Worm (Caenorhabditis elegans) whole organism, mixed stage, embryonic: ENCODE measurements around the gene clec-175.

ENCODE experiments used
- M03D4.4 ChIP-seq: sonication (generic microtip); optimal IDR thresholded peaks from 2 replicates; lab custom pipeline; 2017; ENCODE audit warnings: mild to moderate bottlenecking, missing genetic modification characterization, missing compliant biosample characterization
- bed-3 ChIP-seq: fragments of 200-800 bp; sonication (Bioruptor generic); optimal IDR thresholded peaks from 3 replicates; lab custom pipeline; 2018; ENCODE audit warnings: mild to moderate bottlenecking, missing genetic modification characterization, moderate library complexity, missing compliant biosample characterization
- blmp-1 ChIP-seq: fragments of 150-350 bp; optimal IDR thresholded peaks from 2 replicates; lab custom pipeline; 2014; ENCODE audit warnings: missing biosample characterization, missing genetic modification characterization
- ceh-39 ChIP-seq: fragments of 150-350 bp; optimal IDR thresholded peaks from 2 replicates; lab custom pipeline; 2014; ENCODE audit warnings: missing biosample characterization, missing genetic modification characterization
- ceh-43 ChIP-seq: fragments of 200-800 bp; sonication (Bioruptor generic); optimal IDR thresholded peaks from 2 replicates; lab custom pipeline; 2018; ENCODE audit warnings: mild to moderate bottlenecking, missing genetic modification characterization, moderate library complexity, missing compliant biosample characterization
- ceh-83 ChIP-seq: fragments of 200-800 bp; sonication (Bioruptor generic); optimal IDR thresholded peaks from 2 replicates; lab custom pipeline; 2018; ENCODE audit warnings: mild to moderate bottlenecking, missing genetic modification characterization, missing compliant biosample characterization
- ces-1 ChIP-seq: fragments of 150-350 bp; optimal IDR thresholded peaks from 2 replicates; lab custom pipeline; 2014; ENCODE audit warnings: missing biosample characterization, missing genetic modification reagents, missing genetic modification characterization
- cnd-1 ChIP-seq: fragments of 200-800 bp; sonication (Bioruptor generic); optimal IDR thresholded peaks from 2 replicates; lab custom pipeline; 2018; ENCODE audit warnings: mild to moderate bottlenecking, missing genetic modification characterization, missing compliant biosample characterization
- drap-1 ChIP-seq: fragments of 200-800 bp; sonication (Bioruptor generic); optimal IDR thresholded peaks from 3 replicates; lab custom pipeline; 2018; ENCODE audit warnings: mild to moderate bottlenecking, missing genetic modification characterization, missing compliant biosample characterization
- elt-1 ChIP-seq: sonication (generic microtip); optimal IDR thresholded peaks from 2 replicates; lab custom pipeline; 2017; ENCODE audit warnings: missing genetic modification characterization, mild to moderate bottlenecking, missing compliant biosample characterization, antibody characterized with exemption, moderate library complexity, borderline replicate concordance; ENCODE audit not compliant: insufficient read depth
- elt-3 ChIP-seq: fragments of 150-350 bp; optimal IDR thresholded peaks from 2 replicates; lab custom pipeline; 2014; ENCODE audit warnings: missing biosample characterization, missing genetic modification characterization
- flh-1 ChIP-seq: fragments of 200-800 bp; sonication (Bioruptor generic); optimal IDR thresholded peaks from 2 replicates; lab custom pipeline; 2018; ENCODE audit warnings: mild to moderate bottlenecking, missing genetic modification characterization, moderate library complexity, missing compliant biosample characterization
- ham-2 ChIP-seq: fragments of 200-800 bp; sonication (Bioruptor generic); optimal IDR thresholded peaks from 2 replicates; lab custom pipeline; 2018; ENCODE audit warnings: mild to moderate bottlenecking, missing genetic modification characterization, missing compliant biosample characterization
- hlh-1 ChIP-seq: fragments of 150-350 bp; optimal IDR thresholded peaks from 2 replicates; lab custom pipeline; 2014; ENCODE audit warnings: missing biosample characterization, missing genetic modification reagents, missing genetic modification characterization
- lin-32 ChIP-seq: fragments of 200-800 bp; sonication (Bioruptor generic); optimal IDR thresholded peaks from 2 replicates; lab custom pipeline; 2018; ENCODE audit warnings: mild to moderate bottlenecking, missing genetic modification characterization, missing compliant biosample characterization
- lsy-2 ChIP-seq: fragments of 150-350 bp; optimal IDR thresholded peaks from 2 replicates; lab custom pipeline; 2014; ENCODE audit warnings: missing biosample characterization, missing genetic modification characterization
- mab-5 ChIP-seq: fragments of 150-350 bp; optimal IDR thresholded peaks from 2 replicates; lab custom pipeline; 2014; ENCODE audit warnings: missing biosample characterization, missing genetic modification characterization
- mep-1 ChIP-seq: fragments of 150-350 bp; optimal IDR thresholded peaks from 2 replicates; lab custom pipeline; 2017; ENCODE audit warnings: missing biosample characterization, missing genetic modification reagents, missing genetic modification characterization, inconsistent platforms
- mls-2 ChIP-seq: sonication (generic microtip); optimal IDR thresholded peaks from 2 replicates; lab custom pipeline; 2016; ENCODE audit warnings: mild to moderate bottlenecking, missing genetic modification characterization, moderate library complexity, missing compliant biosample characterization
- nhr-2 ChIP-seq: fragments of 150-350 bp; optimal IDR thresholded peaks from 2 replicates; lab custom pipeline; 2014; ENCODE audit warnings: missing biosample characterization, missing genetic modification characterization
- nhr-237 ChIP-seq: fragments of 150-350 bp; optimal IDR thresholded peaks from 2 replicates; lab custom pipeline; 2014; ENCODE audit warnings: missing biosample characterization, missing genetic modification characterization
- nhr-28 ChIP-seq: fragments of 150-350 bp; optimal IDR thresholded peaks from 2 replicates; lab custom pipeline; 2014; ENCODE audit warnings: missing biosample characterization, missing genetic modification characterization
- nhr-76 ChIP-seq: sonication (generic microtip); optimal IDR thresholded peaks from 2 replicates; lab custom pipeline; 2017; ENCODE audit warnings: missing biosample characterization, missing genetic modification characterization
- pha-4 ChIP-seq: fragments of 150-350 bp; optimal IDR thresholded peaks from 2 replicates; lab custom pipeline; 2018; ENCODE audit warnings: missing biosample characterization, missing genetic modification reagents, missing genetic modification characterization
- sem-2 ChIP-seq: fragments of 200-800 bp; sonication (Bioruptor generic); optimal IDR thresholded peaks from 2 replicates; lab custom pipeline; 2018; ENCODE audit warnings: mild to moderate bottlenecking, missing genetic modification characterization, missing compliant biosample characterization
- snpc-4 ChIP-seq: fragments of 150-350 bp; optimal IDR thresholded peaks from 2 replicates; lab custom pipeline; 2014; ENCODE audit warnings: missing biosample characterization, missing genetic modification characterization
- sptf-1 ChIP-seq: sonication (generic microtip); optimal IDR thresholded peaks from 2 replicates; lab custom pipeline; 2017; ENCODE audit warnings: mild to moderate bottlenecking, missing genetic modification characterization, moderate library complexity, missing compliant biosample characterization
- tbx-8 ChIP-seq: fragments of 200-800 bp; sonication (Bioruptor generic); optimal IDR thresholded peaks from 2 replicates; lab custom pipeline; 2018; ENCODE audit warnings: mild to moderate bottlenecking, missing genetic modification characterization, moderate library complexity, missing compliant biosample characterization
- unc-120 ChIP-seq: sonication (generic microtip); optimal IDR thresholded peaks from 2 replicates; lab custom pipeline; 2017; ENCODE audit warnings: missing genetic modification characterization, missing compliant biosample characterization; ENCODE audit not compliant: poor library complexity, severe bottlenecking
- unc-62 ChIP-seq: fragments of 150-350 bp; optimal IDR thresholded peaks from 2 replicates; lab custom pipeline; 2014; ENCODE audit warnings: missing biosample characterization, missing genetic modification reagents, missing genetic modification characterization
- zip-8 ChIP-seq: fragments of 150-350 bp; optimal IDR thresholded peaks from 2 replicates; lab custom pipeline; 2014; ENCODE audit warnings: missing biosample characterization, missing genetic modification characterization
- ztf-11 ChIP-seq: fragments of 150-350 bp; optimal IDR thresholded peaks from 2 replicates; lab custom pipeline; 2014; ENCODE audit warnings: missing biosample characterization, missing genetic modification characterization

clec-175 gene

ce11 chrIV:4407055-4407461 is 15.1 kb upstream of the clec-175 start:
- peak; percentile 3 for TF ChIP-seq M03D4.4 (tag; lab: Kevin White, UChicago)
- peak; percentile 60 for TF ChIP-seq nhr-237 (tag; lab: Kevin White, UChicago)
- TF ChIP-seq mab-5 (tag; lab: Kevin White, UChicago) = no peak
- TF ChIP-seq tbx-8 (GFP tag; lab: Kevin White, UChicago) = no peak
- TF ChIP-seq unc-120 (tag; lab: Kevin White, UChicago) = peak; percentile 48
- TF ChIP-seq ham-2 = no peak
- no peak for TF ChIP-seq lin-32 (GFP tag; lab: Kevin White, UChicago)
- no peak for TF ChIP-seq nhr-28 (tag; lab: Kevin White, UChicago)
- TF ChIP-seq mep-1 (tag; lab: Kevin White, UChicago) = no peak
- TF ChIP-seq lsy-2 (tag; lab: Kevin White, UChicago) = peak; percentile 11
- TF ChIP-seq drap-1 (GFP tag; lab: Kevin White, UChicago) = peak; percentile 20
- peak; percentile 56 for TF ChIP-seq pha-4 (tag; lab: Kevin White, UChicago)
- TF ChIP-seq ces-1 (GFP tag; lab: Kevin White, UChicago) = no peak
- TF ChIP-seq, all 35 proteins: peak for 6

- no peak for TF ChIP-seq unc-120 (tag; lab: Kevin White, UChicago)
- TF ChIP-seq zip-8 (tag; lab: Kevin White, UChicago) = no peak
- TF ChIP-seq flh-1 = no peak
- TF ChIP-seq cnd-1 = no peak
- TF ChIP-seq ztf-11 (tag; lab: Kevin White, UChicago) = no peak
- no peak for TF ChIP-seq tbx-8 (GFP tag; lab: Kevin White, UChicago)
- no peak for TF ChIP-seq elt-3 (tag; lab: Kevin White, UChicago)
- no peak for TF ChIP-seq nhr-28 (tag; lab: Kevin White, UChicago)
- no peak for TF ChIP-seq ham-2
- TF ChIP-seq sptf-1 (tag; lab: Kevin White, UChicago) = no peak
Measured at ce11 chrIV:4408714-4409113, 13.4 kb upstream of the clec-175 start.

ce11 chrIV:4410526-4410925 is 11.6 kb upstream of the clec-175 start:
- TF ChIP-seq mab-5 (tag; lab: Kevin White, UChicago) = no peak
- TF ChIP-seq lsy-2 (tag; lab: Kevin White, UChicago) = no peak

- no peak for TF ChIP-seq ztf-11 (tag; lab: Kevin White, UChicago)
- TF ChIP-seq drap-1 (GFP tag; lab: Kevin White, UChicago) = no peak
- TF ChIP-seq nhr-28 (tag; lab: Kevin White, UChicago) = no peak
- TF ChIP-seq ceh-39 (tag; lab: Kevin White, UChicago) = no peak
- no peak for TF ChIP-seq ceh-43
Measured at ce11 chrIV:4411311-4411947, 10.7 kb upstream of the clec-175 start.

- TF ChIP-seq nhr-237 (tag; lab: Kevin White, UChicago) = no peak
- TF ChIP-seq pha-4 (tag; lab: Kevin White, UChicago) = no peak
- TF ChIP-seq mep-1 (tag; lab: Kevin White, UChicago) = no peak
- no peak for TF ChIP-seq unc-120 (tag; lab: Kevin White, UChicago)
- no peak for TF ChIP-seq elt-1 (tag; lab: Kevin White, UChicago)
- peak; percentile 0 for TF ChIP-seq sem-2 (GFP tag; lab: Kevin White, UChicago)
Measured at ce11 chrIV:4411948-4412335, 10.2 kb upstream of the clec-175 start.

ce11 chrIV:4413114-4413513 is 9.0 kb upstream of the clec-175 start:
- TF ChIP-seq ham-2 (no peak), sptf-1 (tag; lab: Kevin White, UChicago) (no peak), nhr-76 (tag; lab: Kevin White, UChicago) (no peak), elt-3 (tag; lab: Kevin White, UChicago) (no peak)
- TF ChIP-seq, all 35 proteins: peak for 0

- TF ChIP-seq ceh-83 (no peak), sem-2 (GFP tag; lab: Kevin White, UChicago) (no peak), unc-62 (GFP tag; lab: Kevin White, UChicago) (no peak), ham-2 (no peak), elt-3 (tag; lab: Kevin White, UChicago) (no peak), nhr-237 (tag; lab: Kevin White, UChicago) (no peak), cnd-1 (no peak), mab-5 (tag; lab: Kevin White, UChicago) (no peak), lin-32 (GFP tag; lab: Kevin White, UChicago) (no peak), ceh-43 (no peak), hlh-1 (tag; lab: Kevin White, UChicago) (no peak), nhr-2 (tag; lab: Kevin White, UChicago) (no peak), bed-3 (GFP tag; lab: Kevin White, UChicago) (no peak), mls-2 (tag; lab: Kevin White, UChicago) (no peak), blmp-1 (tag; lab: Kevin White, UChicago) (no peak), ztf-11 (tag; lab: Kevin White, UChicago) (no peak), snpc-4 (tag; lab: Kevin White, UChicago) (no peak), flh-1 (no peak)
Measured at ce11 chrIV:4423026-4423425, 897 bp downstream of the clec-175 start.
